Fruit fly (Drosophila melanogaster) whole organism, prepupa: ENCODE results near the gene CG1575.
A peak's percentile ranks its signal among the peaks of the same experiment; 100 is the strongest.

Experiments
- CG11762 ChIP-seq: fragments of 200-800 bp; sonication (Bioruptor generic); optimal IDR thresholded peaks from 3 replicates; lab custom pipeline; 2016; ENCODE audit warnings: missing biosample characterization, missing genetic modification characterization; ENCODE audit not compliant: insufficient read depth
- CG15336 ChIP-seq: fragments of 200-800 bp; sonication (Bioruptor generic); IDR thresholded peaks from 2 replicates; pipeline ENCODE4 v1.3.6; 2022; ENCODE audit warnings: missing biosample characterization, missing genetic modification characterization
- CG1621 ChIP-seq: fragments of 200-800 bp; sonication (Bioruptor generic); optimal IDR thresholded peaks from 3 replicates; lab custom pipeline; 2018; ENCODE audit warnings: missing biosample characterization, mild to moderate bottlenecking, missing genetic modification characterization
- CG3032 ChIP-seq: fragments of 200-800 bp; optimal IDR thresholded peaks from 2 replicates; lab custom pipeline; 2019; ENCODE audit warnings: missing biosample characterization, mild to moderate bottlenecking, missing genetic modification characterization, moderate library complexity
- CG31627 ChIP-seq: fragments of 200-800 bp; sonication (Bioruptor generic); optimal IDR thresholded peaks from 3 replicates; lab custom pipeline; 2016; ENCODE audit warnings: missing biosample characterization, missing genetic modification characterization
- CG32006 ChIP-seq: fragments of 200-800 bp; sonication (Bioruptor generic); optimal IDR thresholded peaks from 3 replicates; lab custom pipeline; 2017; ENCODE audit warnings: missing biosample characterization, mild to moderate bottlenecking, missing genetic modification characterization
- CG34406 ChIP-seq: fragments of 200-800 bp; sonication (Bioruptor generic); optimal IDR thresholded peaks from 3 replicates; lab custom pipeline; 2016; ENCODE audit warnings: missing biosample characterization, missing genetic modification characterization
- CG3919 ChIP-seq: fragments of 200-800 bp; sonication (Bioruptor generic); optimal IDR thresholded peaks from 3 replicates; lab custom pipeline; 2016; ENCODE audit warnings: missing biosample characterization, missing genetic modification characterization
- CG4318 ChIP-seq: fragments of 200-800 bp; sonication (Bioruptor generic); optimal IDR thresholded peaks from 3 replicates; lab custom pipeline; 2017; ENCODE audit warnings: missing biosample characterization, mild to moderate bottlenecking, missing genetic modification characterization
- CG6163 ChIP-seq: fragments of 200-800 bp; sonication (Bioruptor generic); IDR thresholded peaks from 3 replicates; pipeline ENCODE4 v1.3.6; 2022; ENCODE audit warnings: missing biosample characterization, missing genetic modification characterization
- CG6792 ChIP-seq: fragments of 200-800 bp; sonication (Bioruptor generic); optimal IDR thresholded peaks from 3 replicates; lab custom pipeline; 2016; ENCODE audit warnings: missing biosample characterization, missing genetic modification characterization
- CG7368 ChIP-seq: fragments of 200-800 bp; sonication (Bioruptor generic); optimal IDR thresholded peaks from 3 replicates; lab custom pipeline; 2016; ENCODE audit warnings: missing biosample characterization, missing genetic modification characterization
- CG8119 ChIP-seq: fragments of 200-800 bp; sonication (Bioruptor generic); IDR thresholded peaks from 3 replicates; pipeline ENCODE4 v1.3.6; 2022; ENCODE audit warnings: missing biosample characterization, missing genetic modification characterization
- CG8632 ChIP-seq: fragments of 200-800 bp; sonication (Bioruptor generic); optimal IDR thresholded peaks from 3 replicates; lab custom pipeline; 2016; ENCODE audit warnings: missing biosample characterization, missing genetic modification characterization
- CG9139 ChIP-seq: fragments of 200-800 bp; sonication (Bioruptor generic); optimal IDR thresholded peaks from 3 replicates; lab custom pipeline; 2017; ENCODE audit warnings: missing biosample characterization, mild to moderate bottlenecking, missing genetic modification characterization
- Eip75B ChIP-seq: fragments of 200-800 bp; sonication (Bioruptor generic); optimal IDR thresholded peaks from 3 replicates; lab custom pipeline; 2016; ENCODE audit warnings: missing biosample characterization, missing genetic modification characterization
- Eip78C ChIP-seq: fragments of 200-800 bp; sonication (Bioruptor generic); peaks from one replicate; lab custom pipeline; 2016; ENCODE audit warnings: missing biosample characterization, missing genetic modification characterization
- Eip93F ChIP-seq: fragments of 200-800 bp; sonication (Bioruptor generic); optimal IDR thresholded peaks from 2 replicates; lab custom pipeline; 2016; ENCODE audit warnings: missing biosample characterization, mild to moderate bottlenecking, missing genetic modification characterization
- Ets21C ChIP-seq: fragments of 200-800 bp; sonication (Bioruptor generic); optimal IDR thresholded peaks from 3 replicates; lab custom pipeline; 2016; ENCODE audit warnings: missing biosample characterization, missing genetic modification characterization
- Ets96B ChIP-seq: fragments of 200-800 bp; optimal IDR thresholded peaks from 2 replicates; lab custom pipeline; 2019; ENCODE audit warnings: missing biosample characterization, mild to moderate bottlenecking, missing genetic modification characterization, moderate library complexity
- Gug ChIP-seq: fragments of 200-800 bp; sonication (Bioruptor generic); IDR thresholded peaks from 2 replicates; pipeline ENCODE4 v1.3.6; 2022; ENCODE audit warnings: missing biosample characterization, missing genetic modification characterization
- Hr38 ChIP-seq: sonication (Bioruptor generic); optimal IDR thresholded peaks from 2 replicates; lab custom pipeline; 2016; ENCODE audit warnings: missing biosample characterization, missing genetic modification characterization
- Hr39 ChIP-seq: fragments of 200-800 bp; sonication (Bioruptor generic); optimal IDR thresholded peaks from 2 replicates; lab custom pipeline; 2016; ENCODE audit warnings: missing biosample characterization, missing genetic modification characterization
- Hr4 ChIP-seq: fragments of 200-800 bp; sonication (Bioruptor generic); optimal IDR thresholded peaks from 3 replicates; lab custom pipeline; 2016; ENCODE audit warnings: missing biosample characterization, missing genetic modification characterization
- Lpt ChIP-seq: fragments of 200-800 bp; sonication (Bioruptor generic); optimal IDR thresholded peaks from 3 replicates; lab custom pipeline; 2016; ENCODE audit warnings: missing biosample characterization, missing genetic modification characterization
- OdsH ChIP-seq: fragments of 200-800 bp; sonication (Bioruptor generic); optimal IDR thresholded peaks from 3 replicates; lab custom pipeline; 2016; ENCODE audit warnings: missing biosample characterization, missing genetic modification characterization
- Smox ChIP-seq: fragments of 200-800 bp; sonication (Bioruptor generic); optimal IDR thresholded peaks from 3 replicates; lab custom pipeline; 2016; ENCODE audit warnings: missing biosample characterization, missing genetic modification characterization
- Sox102F ChIP-seq: fragments of 200-800 bp; sonication (Bioruptor generic); optimal IDR thresholded peaks from 2 replicates; lab custom pipeline; 2016; ENCODE audit warnings: missing biosample characterization, mild to moderate bottlenecking, missing genetic modification characterization
- Sox14 ChIP-seq: fragments of 200-800 bp; sonication (Bioruptor generic); optimal IDR thresholded peaks from 3 replicates; lab custom pipeline; 2016; ENCODE audit warnings: missing biosample characterization, missing genetic modification characterization
- Sox15 ChIP-seq: fragments of 200-800 bp; sonication (Bioruptor generic); optimal IDR thresholded peaks from 3 replicates; lab custom pipeline; 2016; ENCODE audit warnings: missing biosample characterization, missing genetic modification characterization
- achi ChIP-seq: fragments of 200-800 bp; sonication (Bioruptor generic); optimal IDR thresholded peaks from 3 replicates; lab custom pipeline; 2016; ENCODE audit warnings: missing biosample characterization, missing genetic modification characterization
- acj6 ChIP-seq: fragments of 200-800 bp; sonication (Bioruptor generic); optimal IDR thresholded peaks from 3 replicates; lab custom pipeline; 2016; ENCODE audit warnings: missing biosample characterization, missing genetic modification characterization
- cyc ChIP-seq: fragments of 200-800 bp; sonication (Bioruptor generic); optimal IDR thresholded peaks from 3 replicates; lab custom pipeline; 2016; ENCODE audit warnings: missing biosample characterization, missing genetic modification characterization
- dac ChIP-seq: fragments of 200-800 bp; sonication (Bioruptor generic); optimal IDR thresholded peaks from 2 replicates; lab custom pipeline; 2017; ENCODE audit warnings: missing biosample characterization, mild to moderate bottlenecking, missing genetic modification characterization
- eg ChIP-seq: fragments of 200-800 bp; sonication (Bioruptor generic); IDR thresholded peaks from 3 replicates; pipeline ENCODE4 v1.3.6; 2022; ENCODE audit warnings: missing biosample characterization, missing genetic modification characterization
- esn ChIP-seq: fragments of 200-800 bp; sonication (Bioruptor generic); optimal IDR thresholded peaks from 2 replicates; lab custom pipeline; 2016; ENCODE audit warnings: missing biosample characterization, mild to moderate bottlenecking, missing genetic modification characterization, moderate library complexity
- fd85E ChIP-seq: fragments of 200-800 bp; sonication (Bioruptor generic); optimal IDR thresholded peaks from 3 replicates; lab custom pipeline; 2016; ENCODE audit warnings: missing biosample characterization, missing genetic modification characterization
- lz ChIP-seq: fragments of 200-800 bp; sonication (Bioruptor generic); optimal IDR thresholded peaks from 3 replicates; lab custom pipeline; 2016; ENCODE audit warnings: missing biosample characterization, missing genetic modification characterization
- net ChIP-seq: fragments of 200-800 bp; sonication (Bioruptor generic); optimal IDR thresholded peaks from 3 replicates; lab custom pipeline; 2016; ENCODE audit warnings: missing biosample characterization, missing genetic modification characterization
- spab ChIP-seq: fragments of 200-800 bp; sonication (Bioruptor generic); optimal IDR thresholded peaks from 2 replicates; lab custom pipeline; 2017; ENCODE audit warnings: missing biosample characterization, mild to moderate bottlenecking, missing genetic modification characterization, missing genetic modification reagents
- ss ChIP-seq, 2 experiments: fragments of 200-800 bp; sonication (Bioruptor generic); optimal IDR thresholded peaks; 2 replicates in 1 of 2; 3 replicates in 1 of 2; lab custom pipeline; 2017 to 2018; ENCODE audit warnings: mild to moderate bottlenecking in 2 of 2, missing biosample characterization in 2 of 2, missing genetic modification characterization in 2 of 2, moderate library complexity in 1 of 2
- topi ChIP-seq: fragments of 200-800 bp; sonication (Bioruptor generic); optimal IDR thresholded peaks from 3 replicates; lab custom pipeline; 2016; ENCODE audit warnings: missing biosample characterization, missing genetic modification characterization
- vri ChIP-seq: fragments of 200-800 bp; sonication (Bioruptor generic); optimal IDR thresholded peaks from 3 replicates; lab custom pipeline; 2016; ENCODE audit warnings: missing biosample characterization, mild to moderate bottlenecking, missing genetic modification characterization

Gene CG1575

dm6 chrX:8143537-8143936 lies 26.7 kb downstream of the CG1575 start, which contains the start of gene CG17982 (continued):
- TF ChIP-seq Hr39 (GFP tag; lab: Kevin White, UChicago) = peak; percentile 93
- TF ChIP-seq CG31627 (GFP tag; lab: Kevin White, UChicago) = peak; percentile 94
- peak; percentile 84 for TF ChIP-seq CG32006
- TF ChIP-seq Gug (GFP tag; lab: Robert Waterston, UW) = peak; percentile 81
- peak; percentile 87 for TF ChIP-seq CG3032 (tag; lab: Kevin White, UChicago)
- peak; percentile 90 for TF ChIP-seq OdsH (GFP tag; lab: Kevin White, UChicago)
- TF ChIP-seq Ets21C = peak; percentile 89
- peak; percentile 89 for TF ChIP-seq CG6792 (GFP tag; lab: Kevin White, UChicago)
- peak; percentile 77 for TF ChIP-seq CG11762 (GFP tag; lab: Kevin White, UChicago)
- TF ChIP-seq CG3919 (GFP tag; lab: Kevin White, UChicago) = peak; percentile 94
- TF ChIP-seq esn = peak; percentile 96
- no peak for TF ChIP-seq vri (GFP tag; lab: Kevin White, UChicago)
- no peak for TF ChIP-seq Smox (GFP tag; lab: Kevin White, UChicago)
- peak; percentile 82 for TF ChIP-seq CG1621
- TF ChIP-seq Sox102F (GFP tag; lab: Kevin White, UChicago) = peak; percentile 95
- TF ChIP-seq net (GFP tag; lab: Kevin White, UChicago) = peak; percentile 93
- peak; percentile 96 for TF ChIP-seq Eip78C
- TF ChIP-seq CG8119 (GFP tag; lab: Robert Waterston, UW) = peak; percentile 85

- TF ChIP-seq Eip78C (peak; percentile 74), achi (no peak), esn (peak; percentile 39), Sox14 (GFP tag; lab: Kevin White, UChicago) (peak; percentile 22), CG9139 (no peak), spab (no peak), topi (GFP tag; lab: Kevin White, UChicago) (peak; percentile 46), CG8632 (GFP tag; lab: Kevin White, UChicago) (no peak), CG3032 (tag; lab: Kevin White, UChicago) (peak; percentile 39), cyc (GFP tag; lab: Kevin White, UChicago) (peak; percentile 13), lz (GFP tag; lab: Kevin White, UChicago) (peak; percentile 15), CG11762 (GFP tag; lab: Kevin White, UChicago) (no peak), acj6 (peak; percentile 10)
These were observed 28.8 kb downstream of the CG1575 start, which contains the start of the genes alpha-PheRS and CG2129 for dm6 chrX:8145501-8146157. TSS of gene alpha-PheRS (minus strand) at chrX:8145602. TSS of gene CG2129 (plus strand) at chrX:8145839.

DNA sequence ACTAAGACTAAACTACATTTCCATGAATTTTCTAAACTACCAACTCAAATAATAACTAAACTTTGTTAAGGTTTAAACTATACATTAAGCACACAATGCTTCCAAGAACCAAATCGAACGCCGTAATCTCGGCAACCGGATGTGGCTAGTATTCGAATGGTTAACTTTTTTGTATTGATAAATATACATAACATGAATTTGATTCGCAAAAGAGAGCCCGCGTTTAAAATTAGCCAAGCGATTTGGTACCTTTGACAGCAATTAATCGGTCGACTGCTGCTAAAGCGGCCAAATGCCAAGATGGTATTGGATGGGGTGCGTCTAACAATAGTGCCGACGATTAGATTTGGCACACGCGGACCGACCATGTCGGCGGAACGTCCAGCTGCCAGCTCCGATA lies 30.8 kb downstream of the CG1575 start, which contains the start of gene CG15336:
CG15336 (plus strand) TSS at position 301 of the 400 bp plus-strand sequence.
- no peak for TF ChIP-seq CG6163 (GFP tag; lab: Robert Waterston, UW)
- no peak for TF ChIP-seq CG4318 (GFP tag; lab: Kevin White, UChicago)
- no peak for TF ChIP-seq Sox14 (GFP tag; lab: Kevin White, UChicago)
- no peak for TF ChIP-seq Lpt (GFP tag; lab: Kevin White, UChicago)
- no peak for TF ChIP-seq fd85E (GFP tag; lab: Kevin White, UChicago)
- TF ChIP-seq CG3032 (tag; lab: Kevin White, UChicago) = no peak

DNA sequence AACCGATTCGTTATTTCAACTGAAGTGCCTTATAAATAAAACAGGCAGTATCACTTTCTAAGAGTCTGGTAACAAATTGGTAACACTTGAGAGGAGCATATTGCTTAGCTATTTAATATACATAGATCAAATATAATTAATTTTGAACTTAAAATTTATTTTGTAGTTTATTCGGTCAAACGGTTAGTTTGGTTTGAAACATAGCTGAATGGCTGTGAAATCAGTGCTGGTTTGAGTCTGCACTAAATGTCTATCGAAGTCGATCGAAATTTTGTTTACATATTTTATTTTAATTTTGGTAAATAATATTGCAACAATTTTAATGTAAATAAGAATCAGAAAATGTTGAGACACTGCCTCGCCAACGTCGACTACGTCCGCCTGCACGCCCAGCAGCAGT lies 31.7 kb downstream of the CG1575 start, which contains the start of gene CG10959:
CG10959 (plus strand) TSS at position 228 of the 400 bp plus-strand sequence.
- TF ChIP-seq CG11762 (GFP tag; lab: Kevin White, UChicago) = no peak
- no peak for TF ChIP-seq acj6
- peak; percentile 32 for TF ChIP-seq Eip78C

- TF ChIP-seq CG15336 (no peak), Eip93F (no peak), Gug (GFP tag; lab: Robert Waterston, UW) (no peak), Eip75B (GFP tag; lab: Kevin White, UChicago) (no peak), CG7368 (no peak), CG3919 (GFP tag; lab: Kevin White, UChicago) (no peak), CG34406 (GFP tag; lab: Kevin White, UChicago) (no peak), Hr4 (GFP tag; lab: Kevin White, UChicago) (no peak), ss (GFP tag; optimal IDR thresholded peaks at IDR 0.05; lab: Kevin White, UChicago) (no peak), esn (no peak), Ets96B (tag; lab: Kevin White, UChicago) (no peak), dac (GFP tag; lab: Kevin White, UChicago) (no peak), CG3032 (tag; lab: Kevin White, UChicago) (no peak), eg (GFP tag; lab: Robert Waterston, UW) (no peak), Sox15 (GFP tag; lab: Kevin White, UChicago) (no peak), OdsH (GFP tag; lab: Kevin White, UChicago) (no peak), CG32006 (no peak), CG8119 (GFP tag; lab: Robert Waterston, UW) (no peak), Hr38 (GFP tag; lab: Kevin White, UChicago) (no peak)
These were observed 35.3 kb downstream of the CG1575 start, which contains the start of gene Gbeta5 for dm6 chrX:8152077-8152476. TSS of gene Gbeta5 (minus strand) at chrX:8152275.
